Fruit fly (Drosophila melanogaster) whole organism, embryonic: ENCODE measurements around the gene dysf.

Source experiments
- Abd-B ChIP-seq: fragments of 200-800 bp; sonication (Bioruptor generic); optimal IDR thresholded peaks from 2 replicates; lab custom pipeline; 2018; ENCODE audit warnings: missing biosample characterization, mild to moderate bottlenecking, missing genetic modification characterization, moderate library complexity
- Ada2b ChIP-seq: fragments of 200-800 bp; sonication (Bioruptor generic); IDR thresholded peaks from 2 replicates; pipeline ENCODE4 v1.3.6; 2022; ENCODE audit warnings: missing biosample characterization, missing genetic modification characterization
- Antp ChIP-seq: fragments of 200-800 bp; sonication (Bioruptor generic); optimal IDR thresholded peaks from 3 replicates; lab custom pipeline; 2016; ENCODE audit warnings: missing biosample characterization, missing genetic modification characterization
- Bgb ChIP-seq: fragments of 200-800 bp; sonication (Bioruptor generic); IDR thresholded peaks from 2 replicates; pipeline ENCODE4 v1.3.6; 2022; ENCODE audit warnings: missing biosample characterization, missing genetic modification characterization; ENCODE audit not compliant: partially characterized antibody
- CG10267 ChIP-seq: fragments of 200-800 bp; sonication (Bioruptor generic); optimal IDR thresholded peaks from 2 replicates; lab custom pipeline; 2018; ENCODE audit warnings: missing biosample characterization, mild to moderate bottlenecking, missing genetic modification characterization, moderate library complexity
- CG10274 ChIP-seq: fragments of 200-800 bp; sonication (Bioruptor generic); optimal IDR thresholded peaks from 3 replicates; lab custom pipeline; 2017; ENCODE audit warnings: missing biosample characterization, mild to moderate bottlenecking, missing genetic modification characterization
- CG12659 ChIP-seq: fragments of 200-800 bp; sonication (Bioruptor generic); optimal IDR thresholded peaks from 3 replicates; lab custom pipeline; 2017; ENCODE audit warnings: mild to moderate bottlenecking, missing biosample characterization, missing genetic modification reagents, missing genetic modification characterization
- CG14860 ChIP-seq: fragments of 200-800 bp; sonication (Bioruptor generic); IDR thresholded peaks from 3 replicates; pipeline ENCODE4 v1.3.6; 2022; ENCODE audit warnings: missing biosample characterization, missing genetic modification characterization; ENCODE audit not compliant: partially characterized antibody
- CG15269 ChIP-seq: fragments of 200-800 bp; sonication (Bioruptor generic); optimal IDR thresholded peaks from 2 replicates; lab custom pipeline; 2018; ENCODE audit warnings: missing biosample characterization, mild to moderate bottlenecking, missing genetic modification characterization, moderate library complexity
- CG16779 ChIP-seq: fragments of 200-800 bp; sonication (Bioruptor generic); IDR thresholded peaks from 2 replicates; pipeline ENCODE4 v1.3.6; 2022; ENCODE audit warnings: missing biosample characterization, missing genetic modification characterization
- CG18476 ChIP-seq: fragments of 200-800 bp; sonication (Bioruptor generic); optimal IDR thresholded peaks from 2 replicates; lab custom pipeline; 2016; ENCODE audit warnings: missing biosample characterization, mild to moderate bottlenecking, missing genetic modification characterization
- CG3163 ChIP-seq: fragments of 200-800 bp; sonication (Bioruptor generic); optimal IDR thresholded peaks from 3 replicates; lab custom pipeline; 2016; ENCODE audit warnings: missing biosample characterization, missing genetic modification characterization
- CG34422 ChIP-seq: fragments of 200-800 bp; sonication (Bioruptor generic); IDR thresholded peaks from 3 replicates; pipeline ENCODE4 v1.3.6; 2022; ENCODE audit warnings: missing biosample characterization, missing genetic modification characterization
- CG4707 ChIP-seq: fragments of 200-800 bp; sonication (Bioruptor generic); optimal IDR thresholded peaks from 2 replicates; lab custom pipeline; 2018; ENCODE audit warnings: missing biosample characterization, mild to moderate bottlenecking, missing genetic modification characterization, moderate library complexity
- CG6689 ChIP-seq: fragments of 200-800 bp; sonication (Bioruptor generic); IDR thresholded peaks from 2 replicates; pipeline ENCODE4 v1.3.6; 2022; ENCODE audit warnings: missing biosample characterization, missing genetic modification characterization
- CG8290 ChIP-seq, 3 experiments: fragments of 200-800 bp; sonication (Bioruptor generic); optimal IDR thresholded peaks; 2 replicates each; lab custom pipeline; 2016 to 2019; ENCODE audit warnings: missing biosample characterization in 3 of 3, missing genetic modification characterization in 3 of 3, mild to moderate bottlenecking in 2 of 3, moderate library complexity in 1 of 3
- CG8359 ChIP-seq: fragments of 200-800 bp; sonication (Bioruptor generic); optimal IDR thresholded peaks from 2 replicates; lab custom pipeline; 2017; ENCODE audit warnings: missing biosample characterization, mild to moderate bottlenecking, missing genetic modification characterization, borderline replicate concordance
- CG9876 ChIP-seq: fragments of 200-800 bp; sonication (Bioruptor generic); optimal IDR thresholded peaks from 2 replicates; lab custom pipeline; 2016; ENCODE audit warnings: missing biosample characterization, missing genetic modification characterization
- D19A ChIP-seq: fragments of 200-800 bp; optimal IDR thresholded peaks from 3 replicates; lab custom pipeline; 2019; ENCODE audit warnings: missing biosample characterization, mild to moderate bottlenecking, missing genetic modification characterization, moderate library complexity
- Fer1 ChIP-seq: fragments of 200-800 bp; sonication (Bioruptor generic); optimal IDR thresholded peaks from 2 replicates; lab custom pipeline; 2017; ENCODE audit warnings: missing biosample characterization, mild to moderate bottlenecking, missing genetic modification characterization
- Fer2 ChIP-seq: fragments of 200-800 bp; sonication (Bioruptor generic); optimal IDR thresholded peaks from 2 replicates; lab custom pipeline; 2018; ENCODE audit warnings: missing biosample characterization, mild to moderate bottlenecking, missing genetic modification characterization, moderate library complexity
- Gsc ChIP-seq: fragments of 200-800 bp; sonication (Bioruptor generic); IDR thresholded peaks from 2 replicates; pipeline ENCODE4 v1.3.6; 2022; ENCODE audit warnings: missing biosample characterization, missing genetic modification characterization
- HLHmδ ChIP-seq: fragments of 200-800 bp; sonication (Bioruptor generic); optimal IDR thresholded peaks from 2 replicates; lab custom pipeline; 2018; ENCODE audit warnings: missing biosample characterization, mild to moderate bottlenecking, missing genetic modification characterization, moderate library complexity
- Hr78 ChIP-seq, 2 experiments: fragments of 200-800 bp in 1 of 2; fragments of >200 bp in 1 of 2; sonication (Bioruptor generic) in 1 of 2; optimal IDR thresholded peaks; 2 replicates each; lab custom pipeline; 2017 to 2019; ENCODE audit warnings: missing biosample characterization in 2 of 2, missing genetic modification characterization in 2 of 2, mild to moderate bottlenecking in 1 of 2, moderate library complexity in 1 of 2
- Oli ChIP-seq: fragments of 200-800 bp; sonication (Bioruptor generic); optimal IDR thresholded peaks from 2 replicates; lab custom pipeline; 2018; ENCODE audit warnings: missing biosample characterization, mild to moderate bottlenecking, missing genetic modification characterization, moderate library complexity
- PHDP ChIP-seq: fragments of 200-800 bp; sonication (Bioruptor generic); optimal IDR thresholded peaks from 3 replicates; lab custom pipeline; 2018; ENCODE audit warnings: missing biosample characterization, mild to moderate bottlenecking, missing genetic modification characterization, moderate library complexity
- Sin3A ChIP-seq: fragments of >200 bp; optimal IDR thresholded peaks from 2 replicates; lab custom pipeline; 2018
- Sry-δ ChIP-seq: fragments of 200-800 bp; sonication (Bioruptor generic); optimal IDR thresholded peaks from 2 replicates; lab custom pipeline; 2016; ENCODE audit warnings: missing biosample characterization, missing genetic modification characterization
- abd-A ChIP-seq: fragments of 200-800 bp; sonication (Bioruptor generic); optimal IDR thresholded peaks from 3 replicates; lab custom pipeline; 2019; ENCODE audit warnings: missing biosample characterization, mild to moderate bottlenecking, missing genetic modification characterization, moderate library complexity
- bbx ChIP-seq: fragments of 200-800 bp; sonication (Bioruptor generic); IDR thresholded peaks from 2 replicates; pipeline ENCODE4 v1.3.6; 2022; ENCODE audit warnings: missing biosample characterization, missing genetic modification characterization; ENCODE audit not compliant: partially characterized antibody
- bcd ChIP-seq: fragments of 200-800 bp; sonication (Bioruptor generic); optimal IDR thresholded peaks from 2 replicates; lab custom pipeline; 2017; ENCODE audit warnings: missing biosample characterization, mild to moderate bottlenecking, missing genetic modification characterization
- cwo ChIP-seq: fragments of 200-800 bp; sonication (Bioruptor generic); optimal IDR thresholded peaks from 3 replicates; lab custom pipeline; 2017; ENCODE audit warnings: missing biosample characterization, missing genetic modification characterization, mild to moderate bottlenecking, moderate library complexity, missing genetic modification reagents
- fru ChIP-seq: fragments of >200 bp; optimal IDR thresholded peaks from 2 replicates; lab custom pipeline; 2017
- gro ChIP-seq: fragments of 200-800 bp; sonication (Bioruptor generic); optimal IDR thresholded peaks from 2 replicates; lab custom pipeline; 2016; ENCODE audit warnings: missing biosample characterization, missing genetic modification characterization
- hth ChIP-seq: fragments of >200 bp; optimal IDR thresholded peaks from 2 replicates; lab custom pipeline; 2017; ENCODE audit warnings: inconsistent platforms
- kay ChIP-seq: fragments of 200-800 bp; sonication (Bioruptor generic); optimal IDR thresholded peaks from 2 replicates; lab custom pipeline; 2016; ENCODE audit warnings: missing biosample characterization, missing genetic modification characterization
- lmd ChIP-seq: fragments of 200-800 bp; sonication (Bioruptor generic); IDR thresholded peaks from 2 replicates; pipeline ENCODE4 v1.3.6; 2022; ENCODE audit warnings: missing biosample characterization, missing genetic modification characterization
- nerfin-1 ChIP-seq: fragments of 200-800 bp; sonication (Bioruptor generic); optimal IDR thresholded peaks from 3 replicates; lab custom pipeline; 2019; ENCODE audit warnings: missing biosample characterization, mild to moderate bottlenecking, missing genetic modification characterization, moderate library complexity
- otp ChIP-seq: fragments of 200-800 bp; sonication (Bioruptor generic); IDR thresholded peaks from 3 replicates; pipeline ENCODE4, ENCODE4 v1.3.6; 2022; ENCODE audit warnings: missing biosample characterization, missing genetic modification characterization
- p53 ChIP-seq: fragments of 200-800 bp; sonication (Bioruptor generic); optimal IDR thresholded peaks from 2 replicates; lab custom pipeline; 2016; ENCODE audit warnings: missing biosample characterization, missing genetic modification characterization
- prd ChIP-seq, 3 experiments: fragments of >200 bp in 2 of 3; fragments of 200-800 bp in 1 of 3; sonication (Bioruptor generic) in 1 of 3; optimal IDR thresholded peaks in 2 of 3; IDR thresholded peaks in 1 of 3; 2 replicates in 2 of 3; 3 replicates in 1 of 3; pipeline versions ENCODE4 v1.3.6 to Lab custom; 2017 to 2022; ENCODE audit warnings: missing biosample characterization in 1 of 3, missing genetic modification characterization in 1 of 3
- psq ChIP-seq: fragments of 200-800 bp; sonication (Bioruptor generic); optimal IDR thresholded peaks from 2 replicates; lab custom pipeline; 2017; ENCODE audit warnings: missing biosample characterization, missing genetic modification characterization
- sim ChIP-seq: fragments of 200-800 bp; sonication (Bioruptor generic); IDR thresholded peaks from 2 replicates; pipeline ENCODE4 v1.3.6; 2022; ENCODE audit warnings: missing biosample characterization, missing genetic modification characterization
- sna ChIP-seq: fragments of 200-800 bp; sonication (Bioruptor generic); IDR thresholded peaks from 2 replicates; pipeline ENCODE4 v1.3.6; 2022; ENCODE audit warnings: missing biosample characterization, missing genetic modification characterization; ENCODE audit not compliant: partially characterized antibody
- tio ChIP-seq: fragments of 200-800 bp; sonication (Bioruptor generic); optimal IDR thresholded peaks from 2 replicates; lab custom pipeline; 2017; ENCODE audit warnings: missing biosample characterization, missing genetic modification characterization, inconsistent platforms
- wdn ChIP-seq: fragments of 200-800 bp; sonication (Bioruptor generic); IDR thresholded peaks from 2 replicates; pipeline ENCODE4 v1.3.6; 2022; ENCODE audit warnings: missing biosample characterization, missing genetic modification characterization

Gene dysf

dm6 chr3R:26036153-26037144, 62.1 kb downstream of the dysf start (continued):
- peak; percentile 80 for TF ChIP-seq CG6689
- peak; percentile 88 for TF ChIP-seq CG8290 (GFP tag; optimal IDR thresholded peaks at IDR 0.05; lab: Kevin White, UChicago)
- TF ChIP-seq CG8290 (tag; optimal IDR thresholded peaks at IDR 0.05; lab: Kevin White, UChicago): peak in 1 of 2 experiments; percentile 97
- TF ChIP-seq CG10267 (tag; lab: Kevin White, UChicago): peak; percentile 96
- TF ChIP-seq Fer2 (tag; lab: Kevin White, UChicago): peak; percentile 45
- no peak for TF ChIP-seq Sin3A (lab: Kevin White, UChicago)
- peak; percentile 82 for TF ChIP-seq tio
- no peak for TF ChIP-seq fru (lab: Kevin White, UChicago)
- peak; percentile 99 for TF ChIP-seq HLHmδ (GFP tag; lab: Kevin White, UChicago)
- TF ChIP-seq CG14860: 0 out of 3 replicates have a peak, but pooled peaks have one; percentile 33
- peak; percentile 25; the same call in 1 of the 3 replicates for TF ChIP-seq CG34422
- peak; percentile 87 for TF ChIP-seq CG18476 (GFP tag; lab: Kevin White, UChicago)
- peak; percentile 57 for TF ChIP-seq Fer1
- no peak for TF ChIP-seq p53 (GFP tag; lab: Kevin White, UChicago)
- no peak for TF ChIP-seq gro (GFP tag; lab: Kevin White, UChicago)
- peak; percentile 3 for TF ChIP-seq CG9876 (GFP tag; lab: Kevin White, UChicago)
- TF ChIP-seq CG8359 (GFP tag; lab: Kevin White, UChicago): peak; percentile 89
- TF ChIP-seq Antp (GFP tag; lab: Kevin White, UChicago): peak; percentile 34
- TF ChIP-seq sim (GFP tag; lab: Robert Waterston, UW): 0 out of 2 replicates have a peak, but pooled peaks have one; percentile 53
- TF ChIP-seq lmd (GFP tag; lab: Robert Waterston, UW): no peak; the same call in 1 of the 2 replicates
- peak; percentile 69 for TF ChIP-seq Abd-B (GFP tag; lab: Kevin White, UChicago)
- peak; percentile 11 for TF ChIP-seq abd-A (tag; lab: Kevin White, UChicago)
- TF ChIP-seq Oli: peak; percentile 92
- no peak for TF ChIP-seq Sry-δ (GFP tag; lab: Kevin White, UChicago)
- peak; percentile 59 for TF ChIP-seq CG10274
- TF ChIP-seq cwo (GFP tag; lab: Kevin White, UChicago): peak; percentile 62
- TF ChIP-seq PHDP: peak; percentile 89
- peak; percentile 78 for TF ChIP-seq bcd (GFP tag; lab: Kevin White, UChicago)
- TF ChIP-seq hth: no peak
- TF ChIP-seq CG15269: peak; percentile 67
- TF ChIP-seq otp (GFP tag; lab: Robert Waterston, UW): peak; percentile 52; the same call in 1 of the 3 replicates
- TF ChIP-seq Bgb (GFP tag; lab: Robert Waterston, UW): 0 out of 2 replicates have a peak, but pooled peaks have one; percentile 9
- TF ChIP-seq wdn (GFP tag; lab: Robert Waterston, UW): no peak
- TF ChIP-seq D19A: peak; percentile 96
- TF ChIP-seq nerfin-1 (tag; lab: Kevin White, UChicago): peak; percentile 94
- no peak for TF ChIP-seq prd (optimal IDR thresholded peaks at IDR 0.05; lab: Kevin White, UChicago)
- peak; percentile 88 for TF ChIP-seq prd (GFP tag; IDR thresholded peaks at IDR 0.05; lab: Robert Waterston, UW)
- TF ChIP-seq sna (GFP tag; lab: Robert Waterston, UW): no peak
- 0 out of 2 replicates have a peak, but pooled peaks have one; percentile 40 for TF ChIP-seq bbx (GFP tag; lab: Robert Waterston, UW)
- TF ChIP-seq CG12659 (GFP tag; lab: Kevin White, UChicago): peak; percentile 79
- peak in 1 of 2 experiments; percentile 92 for TF ChIP-seq Hr78 (GFP tag; optimal IDR thresholded peaks at IDR 0.05; lab: Kevin White, UChicago)
- TF ChIP-seq CG16779: no peak
- TF ChIP-seq psq (GFP tag; lab: Kevin White, UChicago): peak; percentile 65
- TF ChIP-seq CG4707: peak; percentile 83
- peak; percentile 51; the same call in 1 of the 2 replicates for TF ChIP-seq Gsc (GFP tag; lab: Robert Waterston, UW)
- TF ChIP-seq Ada2b: no peak; the same call in 1 of the 2 replicates
- peak; percentile 28 for TF ChIP-seq CG3163 (GFP tag; lab: Kevin White, UChicago)
- TF ChIP-seq kay: peak; percentile 71
